Fruit fly (Drosophila melanogaster): ENCODE data around the gene Akap200.

Akap200 gene

dm6 chr2L:8411530-8411929 is 4.0 kb upstream of the Akap200 start, which contains the start of gene Naglu (continued):
- TF ChIP-seq ftz-f1 (GFP tag; optimal IDR thresholded peaks at IDR 0.05) (no peak), pita (GFP tag; optimal IDR thresholded peaks at IDR 0.05) (no peak), Neu2 (GFP tag; optimal IDR thresholded peaks at IDR 0.05; ENCODE audit: borderline replicate concordance) (no peak), Hr51 (GFP tag; optimal IDR thresholded peaks at IDR 0.05) (no peak), her (GFP tag; optimal IDR thresholded peaks at IDR 0.05) (no peak), CG1792 (GFP tag; optimal IDR thresholded peaks at IDR 0.05) (no peak), Blimp-1 (GFP tag; optimal IDR thresholded peaks at IDR 0.05) (peak; percentile 60), CG18599 (GFP tag; optimal IDR thresholded peaks at IDR 0.05) (no peak), CG10462 (GFP tag; optimal IDR thresholded peaks at IDR 0.05) (no peak), abd-A (tag; optimal IDR thresholded peaks at IDR 0.05) (no peak), CG10959 (GFP tag; IDR thresholded peaks at IDR 0.05) (no peak), CG17802 (tag; optimal IDR thresholded peaks at IDR 0.05) (peak; percentile 38), schlank (tag; optimal IDR thresholded peaks at IDR 0.05) (no peak), Med (GFP tag) (no peak), hth (optimal IDR thresholded peaks at IDR 0.05) (no peak), slbo (GFP tag; IDR thresholded peaks at IDR 0.05) (no peak), tio (GFP tag; optimal IDR thresholded peaks at IDR 0.05) (no peak), gsb-n (tag; optimal IDR thresholded peaks at IDR 0.05) (no peak), kah (GFP tag; optimal IDR thresholded peaks at IDR 0.05) (no peak), CG12391 (tag; optimal IDR thresholded peaks at IDR 0.05) (no peak), MTF-1 (GFP tag; optimal IDR thresholded peaks at IDR 0.05; ENCODE audit: borderline replicate concordance) (no peak), HLH3B (GFP tag; IDR thresholded peaks at IDR 0.05) (0 out of 2 replicates have a peak, but pooled peaks have one; percentile 14), sens (GFP tag) (no peak), sug (tag; optimal IDR thresholded peaks at IDR 0.05) (no peak), CG10565 (GFP tag; optimal IDR thresholded peaks at IDR 0.05) (no peak), Hr39 (optimal IDR thresholded peaks at IDR 0.05) (no peak), CoRest (tag; optimal IDR thresholded peaks at IDR 0.05) (no peak), Trl (optimal IDR thresholded peaks at IDR 0.05) (peak in 1 of 2 experiments; percentile 52), Trl (GFP tag; optimal IDR thresholded peaks at IDR 0.05) (no peak), slou (GFP tag; optimal IDR thresholded peaks at IDR 0.05) (no peak), Lpt (GFP tag; optimal IDR thresholded peaks at IDR 0.05) (no peak), ssp (GFP tag; IDR thresholded peaks at IDR 0.05) (no peak), CG12769 (tag; optimal IDR thresholded peaks at IDR 0.05) (no peak), CG4282 (GFP tag; optimal IDR thresholded peaks at IDR 0.05) (no peak), Oli (tag; optimal IDR thresholded peaks at IDR 0.05) (no peak), Oaz (GFP tag; IDR thresholded peaks at IDR 0.05) (no peak), Hmr (GFP tag; optimal IDR thresholded peaks at IDR 0.05) (no peak), ato (GFP tag; IDR thresholded peaks at IDR 0.05; ENCODE audit: partially characterized antibody) (peak; percentile 46; the same call in 1 of the 2 replicates), maf-S (GFP tag; optimal IDR thresholded peaks at IDR 0.05) (no peak), unc-4 (GFP tag; IDR thresholded peaks at IDR 0.05; ENCODE audit: partially characterized antibody) (no peak), stc (GFP tag; IDR thresholded peaks at IDR 0.05) (no peak), CG13287 (GFP tag; IDR thresholded peaks at IDR 0.05; ENCODE audit: partially characterized antibody) (no peak), Drgx (GFP tag; IDR thresholded peaks at IDR 0.05) (no peak), Deaf1 (tag; optimal IDR thresholded peaks at IDR 0.05) (no peak), pan (optimal IDR thresholded peaks at IDR 0.05) (no peak), pan (GFP tag; optimal IDR thresholded peaks at IDR 0.05 in 1 of 2, IDR thresholded peaks at IDR 0.05 in 1 of 2) (no peak), Sox102F (GFP tag; optimal IDR thresholded peaks at IDR 0.05) (no peak), lilli (GFP tag; optimal IDR thresholded peaks at IDR 0.05) (no peak), sr (GFP tag; IDR thresholded peaks at IDR 0.05) (no peak), bsh (GFP tag; optimal IDR thresholded peaks at IDR 0.05) (peak in 1 of 2 experiments; percentile 12), da (GFP tag; optimal IDR thresholded peaks at IDR 0.05) (no peak), cas (GFP tag; IDR thresholded peaks at IDR 0.05) (0 out of 2 replicates have a peak, but pooled peaks have one; percentile 17)

All from whole organism, embryonic.